Fruit fly (Drosophila melanogaster) whole organism, embryonic: ENCODE results near the gene CG12299.

Experiments
- Atf-2 ChIP-seq: fragments of 200-800 bp; sonication (Bioruptor generic); optimal IDR thresholded peaks from 2 replicates; lab custom pipeline; 2016; ENCODE audit warnings: missing biosample characterization, missing genetic modification characterization
- CG10366 ChIP-seq: fragments of 200-800 bp; sonication (Bioruptor generic); IDR thresholded peaks from 2 replicates; pipeline ENCODE4 v1.3.6; 2022; ENCODE audit warnings: missing biosample characterization, missing genetic modification characterization
- CG10959 ChIP-seq: fragments of 200-800 bp; sonication (Bioruptor generic); IDR thresholded peaks from 2 replicates; pipeline ENCODE4 v1.3.6; 2022; ENCODE audit warnings: missing biosample characterization, missing genetic modification characterization
- CG11085 ChIP-seq: fragments of 200-800 bp; sonication (Bioruptor generic); IDR thresholded peaks from 2 replicates; pipeline ENCODE4 v1.3.6; 2022; ENCODE audit warnings: missing biosample characterization, missing genetic modification characterization
- CG11456 ChIP-seq: fragments of 200-800 bp; sonication (Bioruptor generic); IDR thresholded peaks from 3 replicates; pipeline ENCODE4 v1.3.6; 2022; ENCODE audit warnings: missing biosample characterization, missing genetic modification characterization
- CG11723 ChIP-seq: fragments of 200-800 bp; sonication (Bioruptor generic); optimal IDR thresholded peaks from 2 replicates; lab custom pipeline; 2017; ENCODE audit warnings: missing biosample characterization, mild to moderate bottlenecking, missing genetic modification characterization
- CG12942 ChIP-seq: fragments of 200-800 bp; sonication (Bioruptor generic); optimal IDR thresholded peaks from 3 replicates; lab custom pipeline; 2016; ENCODE audit warnings: missing biosample characterization, missing genetic modification characterization
- CG14667 ChIP-seq: fragments of 200-800 bp; sonication (Bioruptor generic); IDR thresholded peaks from 2 replicates; pipeline ENCODE4 v1.3.6; 2022; ENCODE audit warnings: missing biosample characterization, missing genetic modification characterization
- CG1529 ChIP-seq: fragments of 200-800 bp; sonication (Bioruptor generic); optimal IDR thresholded peaks from 3 replicates; lab custom pipeline; 2018; ENCODE audit warnings: missing biosample characterization, missing genetic modification characterization
- CG18262 ChIP-seq: fragments of 200-800 bp; optimal IDR thresholded peaks from 3 replicates; lab custom pipeline; 2019; ENCODE audit warnings: missing biosample characterization, mild to moderate bottlenecking, missing genetic modification characterization, moderate library complexity
- CG2116 ChIP-seq: fragments of 200-800 bp; sonication (Bioruptor generic); optimal IDR thresholded peaks from 3 replicates; lab custom pipeline; 2018; ENCODE audit warnings: missing biosample characterization, mild to moderate bottlenecking, missing genetic modification characterization
- CG2889 ChIP-seq: fragments of 200-800 bp; sonication (Bioruptor generic); IDR thresholded peaks from 3 replicates; pipeline ENCODE4 v1.3.6; 2022; ENCODE audit warnings: missing biosample characterization, missing genetic modification characterization
- CG30020 ChIP-seq: fragments of 200-800 bp; optimal IDR thresholded peaks from 2 replicates; lab custom pipeline; 2019; ENCODE audit warnings: missing biosample characterization, mild to moderate bottlenecking, missing genetic modification characterization, moderate library complexity
- CG3726 ChIP-seq: fragments of 200-800 bp; sonication (Bioruptor generic); IDR thresholded peaks from 3 replicates; pipeline ENCODE4, ENCODE4 v1.3.6; 2022; ENCODE audit warnings: missing biosample characterization, missing genetic modification characterization
- CG3995 ChIP-seq: fragments of 200-800 bp; sonication (Bioruptor generic); optimal IDR thresholded peaks from 3 replicates; lab custom pipeline; 2016; ENCODE audit warnings: missing biosample characterization, missing genetic modification characterization
- CG4404 ChIP-seq: fragments of 200-800 bp; sonication (Bioruptor generic); IDR thresholded peaks from 2 replicates; pipeline ENCODE4 v1.3.6; 2022; ENCODE audit warnings: missing biosample characterization, missing genetic modification characterization
- CG7745 ChIP-seq: fragments of 200-800 bp; sonication (Bioruptor generic); optimal IDR thresholded peaks from 2 replicates; lab custom pipeline; 2018; ENCODE audit warnings: missing biosample characterization, mild to moderate bottlenecking, missing genetic modification characterization, moderate library complexity
- CTCF ChIP-seq: fragments of 200-800 bp; sonication (Bioruptor generic); optimal IDR thresholded peaks from 2 replicates; lab custom pipeline; 2017; ENCODE audit warnings: missing biosample characterization, mild to moderate bottlenecking, missing genetic modification characterization, moderate library complexity
- CrebB ChIP-seq: fragments of 200-800 bp; sonication (Bioruptor generic); optimal IDR thresholded peaks from 3 replicates; lab custom pipeline; 2018; ENCODE audit warnings: missing biosample characterization, mild to moderate bottlenecking, missing genetic modification characterization
- Deaf1 ChIP-seq: fragments of 200-800 bp; optimal IDR thresholded peaks from 3 replicates; lab custom pipeline; 2019; ENCODE audit warnings: missing biosample characterization, mild to moderate bottlenecking, missing genetic modification characterization, moderate library complexity
- ERR ChIP-seq: fragments of 200-800 bp; sonication (Bioruptor generic); optimal IDR thresholded peaks from 2 replicates; lab custom pipeline; 2016; ENCODE audit warnings: missing biosample characterization, missing genetic modification characterization
- Fer1 ChIP-seq: fragments of 200-800 bp; sonication (Bioruptor generic); optimal IDR thresholded peaks from 2 replicates; lab custom pipeline; 2017; ENCODE audit warnings: missing biosample characterization, mild to moderate bottlenecking, missing genetic modification characterization
- Fer2 ChIP-seq: fragments of 200-800 bp; sonication (Bioruptor generic); optimal IDR thresholded peaks from 2 replicates; lab custom pipeline; 2018; ENCODE audit warnings: missing biosample characterization, mild to moderate bottlenecking, missing genetic modification characterization, moderate library complexity
- HHEX ChIP-seq: fragments of 200-800 bp; sonication (Bioruptor generic); optimal IDR thresholded peaks from 3 replicates; lab custom pipeline; 2017; ENCODE audit warnings: missing biosample characterization, mild to moderate bottlenecking, missing genetic modification characterization, missing genetic modification reagents
- Jarid2 ChIP-seq: fragments of 200-800 bp; sonication (Bioruptor generic); optimal IDR thresholded peaks from 3 replicates; lab custom pipeline; 2017; ENCODE audit warnings: mild to moderate bottlenecking, missing biosample characterization, missing genetic modification reagents, missing genetic modification characterization
- MBD-R2 ChIP-seq: fragments of 200-800 bp; sonication (Bioruptor generic); IDR thresholded peaks from 2 replicates; pipeline ENCODE4 v1.3.6; 2022; ENCODE audit warnings: missing biosample characterization, missing genetic modification characterization
- Oaz ChIP-seq: fragments of 200-800 bp; sonication (Bioruptor generic); IDR thresholded peaks from 2 replicates; pipeline ENCODE4 v1.3.6; 2022; ENCODE audit warnings: missing biosample characterization, missing genetic modification characterization
- Optix ChIP-seq: fragments of 200-800 bp; sonication (Bioruptor generic); IDR thresholded peaks from 3 replicates; pipeline ENCODE4 v1.3.6; 2022; ENCODE audit warnings: missing biosample characterization, missing genetic modification characterization
- Ptx1 ChIP-seq: fragments of 200-800 bp; sonication (Bioruptor generic); IDR thresholded peaks from 2 replicates; pipeline ENCODE4 v1.3.6; 2022; ENCODE audit warnings: missing biosample characterization, missing genetic modification characterization
- Sry-δ ChIP-seq: fragments of 200-800 bp; sonication (Bioruptor generic); optimal IDR thresholded peaks from 2 replicates; lab custom pipeline; 2016; ENCODE audit warnings: missing biosample characterization, missing genetic modification characterization
- Xbp1 ChIP-seq: fragments of 200-800 bp; sonication (Bioruptor generic); optimal IDR thresholded peaks from 3 replicates; lab custom pipeline; 2016; ENCODE audit warnings: missing biosample characterization, mild to moderate bottlenecking, missing genetic modification characterization
- amos ChIP-seq: fragments of 200-800 bp; sonication (Bioruptor generic); IDR thresholded peaks from 2 replicates; pipeline ENCODE4 v1.3.6; 2022; ENCODE audit warnings: missing biosample characterization, missing genetic modification characterization; ENCODE audit not compliant: partially characterized antibody
- bbx ChIP-seq: fragments of 200-800 bp; sonication (Bioruptor generic); IDR thresholded peaks from 2 replicates; pipeline ENCODE4 v1.3.6; 2022; ENCODE audit warnings: missing biosample characterization, missing genetic modification characterization; ENCODE audit not compliant: partially characterized antibody
- bigmax ChIP-seq: fragments of 200-800 bp; sonication (Bioruptor generic); optimal IDR thresholded peaks from 2 replicates; lab custom pipeline; 2018; ENCODE audit warnings: missing biosample characterization, mild to moderate bottlenecking, missing genetic modification characterization
- br ChIP-seq: fragments of >200 bp; optimal IDR thresholded peaks from 2 replicates; lab custom pipeline; 2017
- crc ChIP-seq: fragments of 200-800 bp; sonication (Bioruptor generic); optimal IDR thresholded peaks from 2 replicates; lab custom pipeline; 2016; ENCODE audit warnings: missing biosample characterization, missing genetic modification characterization
- crp ChIP-seq, 2 experiments: fragments of 200-800 bp; sonication (Bioruptor generic); optimal IDR thresholded peaks; 2 replicates in 1 of 2; 3 replicates in 1 of 2; lab custom pipeline; 2017; ENCODE audit warnings: missing biosample characterization in 2 of 2, missing genetic modification characterization in 2 of 2, mild to moderate bottlenecking in 1 of 2, moderate library complexity in 1 of 2
- ems ChIP-seq: fragments of 200-800 bp; sonication (Bioruptor generic); optimal IDR thresholded peaks from 3 replicates; lab custom pipeline; 2016; ENCODE audit warnings: missing biosample characterization, missing genetic modification characterization
- fd64A ChIP-seq: fragments of 200-800 bp; sonication (Bioruptor generic); optimal IDR thresholded peaks from 3 replicates; lab custom pipeline; 2018; ENCODE audit warnings: missing biosample characterization, mild to moderate bottlenecking, missing genetic modification characterization
- gcm ChIP-seq: fragments of 200-800 bp; sonication (Bioruptor generic); optimal IDR thresholded peaks from 2 replicates; lab custom pipeline; 2019; ENCODE audit warnings: missing biosample characterization, mild to moderate bottlenecking, missing genetic modification characterization, moderate library complexity
- ind ChIP-seq: fragments of 200-800 bp; sonication (Bioruptor generic); optimal IDR thresholded peaks from 3 replicates; lab custom pipeline; 2016; ENCODE audit warnings: missing biosample characterization, missing genetic modification characterization
- jigr1 ChIP-seq: fragments of 200-800 bp; sonication (Bioruptor generic); IDR thresholded peaks from 3 replicates; pipeline ENCODE4 v1.3.6; 2022; ENCODE audit warnings: missing biosample characterization, missing genetic modification characterization
- kah ChIP-seq: fragments of 200-800 bp; sonication (Bioruptor generic); optimal IDR thresholded peaks from 2 replicates; lab custom pipeline; 2018; ENCODE audit warnings: missing biosample characterization, mild to moderate bottlenecking, missing genetic modification characterization
- kni ChIP-seq: fragments of 200-800 bp; sonication (Bioruptor generic); optimal IDR thresholded peaks from 3 replicates; lab custom pipeline; 2017; ENCODE audit warnings: mild to moderate bottlenecking, missing biosample characterization, missing genetic modification reagents, missing genetic modification characterization
- nom ChIP-seq: fragments of 200-800 bp; sonication (Bioruptor generic); optimal IDR thresholded peaks from 2 replicates; lab custom pipeline; 2017; ENCODE audit warnings: missing biosample characterization, missing genetic modification characterization, mild to moderate bottlenecking, moderate library complexity, missing genetic modification reagents
- pan ChIP-seq, 4 experiments: fragments of >200 bp in 3 of 4; fragments of 200-800 bp in 1 of 4; sonication (Bioruptor generic) in 1 of 4; optimal IDR thresholded peaks in 3 of 4; IDR thresholded peaks in 1 of 4; 2 replicates each; pipeline versions ENCODE4 v1.3.6 to Lab custom; 2017 to 2022; ENCODE audit warnings: missing biosample characterization in 2 of 4, missing genetic modification characterization in 2 of 4, mixed read lengths in 1 of 4
- pho ChIP-seq: fragments of 200-800 bp; sonication (Bioruptor generic); optimal IDR thresholded peaks from 2 replicates; lab custom pipeline; 2016; ENCODE audit warnings: missing biosample characterization, missing genetic modification characterization
- run ChIP-seq: fragments of 200-800 bp; sonication (Bioruptor generic); optimal IDR thresholded peaks from 3 replicates; lab custom pipeline; 2018; ENCODE audit warnings: missing biosample characterization, mild to moderate bottlenecking, missing genetic modification characterization
- tin ChIP-seq: fragments of 200-800 bp; sonication (Bioruptor generic); optimal IDR thresholded peaks from 3 replicates; lab custom pipeline; 2016; ENCODE audit warnings: missing biosample characterization, missing genetic modification characterization
- tio ChIP-seq: fragments of 200-800 bp; sonication (Bioruptor generic); optimal IDR thresholded peaks from 2 replicates; lab custom pipeline; 2017; ENCODE audit warnings: missing biosample characterization, missing genetic modification characterization, inconsistent platforms
- trh ChIP-seq: fragments of 200-800 bp; sonication (Bioruptor generic); optimal IDR thresholded peaks from 2 replicates; lab custom pipeline; 2016; ENCODE audit warnings: missing biosample characterization, missing genetic modification characterization
- ttk ChIP-seq: fragments of 200-800 bp; sonication (Bioruptor generic); IDR thresholded peaks from 2 replicates; pipeline ENCODE4 v2.1.2; 2022; ENCODE audit warnings: missing biosample characterization, missing genetic modification characterization

CG12299 gene

dm6 chr2L:10756049-10756448 lies 18.9 kb downstream of the CG12299 start, which contains the start of gene CG17124 (continued):
- TF ChIP-seq CTCF (GFP tag; lab: Kevin White, UChicago) = no peak
- peak; percentile 55; the same call in 1 of the 2 replicates for TF ChIP-seq bbx
- TF ChIP-seq CG7745 = no peak
- TF ChIP-seq tio = no peak
- TF ChIP-seq crp (GFP tag; optimal IDR thresholded peaks at IDR 0.05; lab: Kevin White, UChicago) = no peak
- TF ChIP-seq kni (GFP tag; lab: Kevin White, UChicago) = peak; percentile 36
- TF ChIP-seq Sry-δ = peak; percentile 1
- peak; percentile 30 for TF ChIP-seq CrebB (tag; lab: Kevin White, UChicago)
- peak; percentile 40 for TF ChIP-seq HHEX (GFP tag; lab: Kevin White, UChicago)
- TF ChIP-seq pan (optimal IDR thresholded peaks at IDR 0.05; lab: Kevin White, UChicago) = no peak
- TF ChIP-seq pan (GFP tag; optimal IDR thresholded peaks at IDR 0.05 in 1 of 2, IDR thresholded peaks at IDR 0.05 in 1 of 2) = peak in 1 of 2 experiments; percentile 48
- TF ChIP-seq gcm (GFP tag; lab: Kevin White, UChicago) = peak; percentile 15
- TF ChIP-seq Optix (GFP tag; lab: Robert Waterston, UW) = no peak; the same call in 2 of the 3 replicates
- TF ChIP-seq CG1529 = peak; percentile 7
- TF ChIP-seq bigmax (GFP tag; lab: Kevin White, UChicago) = peak; percentile 10
- TF ChIP-seq Fer2 = no peak
- TF ChIP-seq Oaz (GFP tag; lab: Robert Waterston, UW) = no peak
- TF ChIP-seq CG18262 = no peak
- TF ChIP-seq CG14667 (GFP tag; lab: Robert Waterston, UW) = no peak
- no peak for TF ChIP-seq Ptx1 (GFP tag; lab: Robert Waterston, UW)
- TF ChIP-seq CG12942 (GFP tag; lab: Kevin White, UChicago) = no peak
- no peak for TF ChIP-seq CG4404
- TF ChIP-seq ind (GFP tag; lab: Kevin White, UChicago) = no peak
- TF ChIP-seq Xbp1 (GFP tag; lab: Kevin White, UChicago) = no peak
- no peak for TF ChIP-seq pho (GFP tag; lab: Kevin White, UChicago)
- no peak for TF ChIP-seq br (lab: Kevin White, UChicago)
- TF ChIP-seq Fer1 (GFP tag; lab: Kevin White, UChicago) = peak; percentile 72
- peak; percentile 12 for TF ChIP-seq ERR
- peak; percentile 73 for TF ChIP-seq nom (GFP tag; lab: Kevin White, UChicago)
- peak; percentile 40; the same call in 1 of the 2 replicates for TF ChIP-seq amos (GFP tag; lab: Robert Waterston, UW)
- no peak for TF ChIP-seq kah (GFP tag; lab: Kevin White, UChicago)
- no peak for TF ChIP-seq jigr1 (GFP tag; lab: Robert Waterston, UW)
- no peak for TF ChIP-seq Atf-2 (GFP tag; lab: Kevin White, UChicago)
- no peak for TF ChIP-seq ems (GFP tag; lab: Kevin White, UChicago)
- TF ChIP-seq CG3726 (GFP tag; lab: Robert Waterston, UW) = no peak
- TF ChIP-seq CG11085 = no peak
- no peak for TF ChIP-seq trh (GFP tag; lab: Kevin White, UChicago)
- 0 out of 3 replicates have a peak, but pooled peaks have one; percentile 52 for TF ChIP-seq CG11456
- no peak for TF ChIP-seq CG2889 (GFP tag; lab: Robert Waterston, UW)
- no peak for TF ChIP-seq ttk (GFP tag; lab: Robert Waterston, UW)
- peak; percentile 97 for TF ChIP-seq Jarid2 (GFP tag; lab: Kevin White, UChicago)
- no peak for TF ChIP-seq tin (GFP tag; lab: Kevin White, UChicago)
- no peak for TF ChIP-seq CG11723 (GFP tag; lab: Kevin White, UChicago)
- no peak for TF ChIP-seq crc
- no peak for TF ChIP-seq CG10366
- no peak for TF ChIP-seq CG30020 (tag; lab: Kevin White, UChicago)
- TF ChIP-seq CG10959 (GFP tag; lab: Robert Waterston, UW) = no peak
- peak; percentile 13 for TF ChIP-seq run (tag; lab: Kevin White, UChicago)
- TF ChIP-seq CG2116 (GFP tag; lab: Kevin White, UChicago) = no peak
- peak; percentile 21; the same call in 1 of the 2 replicates for TF ChIP-seq MBD-R2 (GFP tag; lab: Robert Waterston, UW)
- peak; percentile 39 for TF ChIP-seq fd64A (GFP tag; lab: Kevin White, UChicago)
- TF ChIP-seq Deaf1 = peak; percentile 75
- no peak for TF ChIP-seq CG3995 (GFP tag; lab: Kevin White, UChicago)
